Worm (Caenorhabditis elegans) whole organism, L2 larva: ENCODE data around the gene T28F3.8.
A peak's percentile ranks its signal among the peaks of the same experiment; 100 is the strongest.

Experiments
- C34F6.9 ChIP-seq: fragments of 150-350 bp; optimal IDR thresholded peaks from 2 replicates; lab custom pipeline; 2014; ENCODE audit warnings: missing biosample characterization, missing genetic modification characterization
- F13H6.1 ChIP-seq: sonication (generic microtip); optimal IDR thresholded peaks from 2 replicates; lab custom pipeline; 2016; ENCODE audit warnings: missing genetic modification characterization, missing compliant biosample characterization
- R02D3.7 ChIP-seq: fragments of 150-350 bp; optimal IDR thresholded peaks from 2 replicates; lab custom pipeline; 2014; ENCODE audit warnings: missing biosample characterization, missing genetic modification characterization
- Y55F3AM.14 ChIP-seq: fragments of 200-800 bp; sonication (Bioruptor generic); optimal IDR thresholded peaks from 2 replicates; lab custom pipeline; 2018; ENCODE audit warnings: mild to moderate bottlenecking, missing genetic modification characterization, missing compliant biosample characterization
- alr-1 ChIP-seq: fragments of 150-350 bp; optimal IDR thresholded peaks from 2 replicates; lab custom pipeline; 2014; ENCODE audit warnings: missing biosample characterization, missing genetic modification characterization
- ama-1 ChIP-seq: fragments of 150-350 bp; optimal IDR thresholded peaks from 2 replicates; lab custom pipeline; 2018; ENCODE audit warnings: inconsistent platforms
- blmp-1 ChIP-seq: sonication (generic microtip); optimal IDR thresholded peaks from 2 replicates; lab custom pipeline; 2017; ENCODE audit warnings: missing genetic modification characterization, mild to moderate bottlenecking, missing compliant biosample characterization, antibody characterized with exemption, moderate library complexity; ENCODE audit not compliant: insufficient read depth
- ceh-16 ChIP-seq: fragments of 150-350 bp; optimal IDR thresholded peaks from 2 replicates; lab custom pipeline; 2014; ENCODE audit warnings: missing biosample characterization, missing genetic modification characterization
- ceh-82 ChIP-seq: fragments of 150-350 bp; optimal IDR thresholded peaks from 2 replicates; lab custom pipeline; 2014; ENCODE audit warnings: missing biosample characterization, missing genetic modification characterization
- dmd-4 ChIP-seq: sonication (generic microtip); optimal IDR thresholded peaks from 2 replicates; lab custom pipeline; 2017; ENCODE audit warnings: missing biosample characterization, missing genetic modification characterization
- egl-27 ChIP-seq: sonication (generic microtip); optimal IDR thresholded peaks from 3 replicates; lab custom pipeline; 2017; ENCODE audit warnings: missing biosample characterization, missing genetic modification reagents, missing genetic modification characterization
- elt-1 ChIP-seq: fragments of 150-350 bp; optimal IDR thresholded peaks from 2 replicates; lab custom pipeline; 2014; ENCODE audit warnings: missing biosample characterization, missing genetic modification characterization
- fos-1 ChIP-seq: fragments of 150-350 bp; optimal IDR thresholded peaks from 2 replicates; lab custom pipeline; 2014; ENCODE audit warnings: missing biosample characterization, missing genetic modification characterization
- gmeb-1 ChIP-seq: fragments of 150-350 bp; optimal IDR thresholded peaks from 2 replicates; lab custom pipeline; 2014; ENCODE audit warnings: missing biosample characterization, missing genetic modification characterization
- lin-13 ChIP-seq: fragments of 150-350 bp; optimal IDR thresholded peaks from 2 replicates; lab custom pipeline; 2014; ENCODE audit warnings: missing biosample characterization, missing genetic modification reagents, missing genetic modification characterization
- lin-39 ChIP-seq: fragments of 150-350 bp; optimal IDR thresholded peaks from 2 replicates; lab custom pipeline; 2014; ENCODE audit warnings: missing biosample characterization, missing genetic modification reagents, missing genetic modification characterization
- lsy-2 ChIP-seq, 2 experiments: fragments of 150-350 bp in 1 of 2; sonication (generic microtip) in 1 of 2; optimal IDR thresholded peaks; 2 replicates each; lab custom pipeline; 2014 to 2017; ENCODE audit warnings: missing biosample characterization in 2 of 2, missing genetic modification characterization in 2 of 2
- mbf-1 ChIP-seq: sonication (generic microtip); optimal IDR thresholded peaks from 2 replicates; lab custom pipeline; 2017; ENCODE audit warnings: missing biosample characterization, missing genetic modification characterization
- mdl-1 ChIP-seq, 2 experiments: fragments of 150-350 bp in 1 of 2; sonication (generic microtip) in 1 of 2; optimal IDR thresholded peaks; 2 replicates each; lab custom pipeline; 2017; ENCODE audit warnings: missing biosample characterization in 2 of 2, missing genetic modification characterization in 2 of 2
- nhr-12 ChIP-seq: fragments of 150-350 bp; optimal IDR thresholded peaks from 2 replicates; lab custom pipeline; 2014; ENCODE audit warnings: missing biosample characterization, missing genetic modification characterization
- nhr-129 ChIP-seq: fragments of 150-350 bp; optimal IDR thresholded peaks from 2 replicates; lab custom pipeline; 2014; ENCODE audit warnings: missing biosample characterization, missing genetic modification characterization
- nhr-21 ChIP-seq: fragments of 150-350 bp; optimal IDR thresholded peaks from 2 replicates; lab custom pipeline; 2014; ENCODE audit warnings: missing biosample characterization, missing genetic modification characterization
- nhr-23 ChIP-seq: fragments of 150-350 bp; optimal IDR thresholded peaks from 2 replicates; lab custom pipeline; 2014; ENCODE audit warnings: missing biosample characterization, missing genetic modification reagents, missing genetic modification characterization
- nhr-6 ChIP-seq: fragments of 150-350 bp; optimal IDR thresholded peaks from 2 replicates; lab custom pipeline; 2014; ENCODE audit warnings: missing biosample characterization, missing genetic modification characterization
- peb-1 ChIP-seq: fragments of 150-350 bp; optimal IDR thresholded peaks from 2 replicates; lab custom pipeline; 2014; ENCODE audit warnings: missing biosample characterization, missing genetic modification characterization
- sem-4 ChIP-seq: fragments of 150-350 bp; optimal IDR thresholded peaks from 2 replicates; lab custom pipeline; 2014; ENCODE audit warnings: missing biosample characterization, missing genetic modification reagents, missing genetic modification characterization
- sma-3 ChIP-seq: sonication (generic microtip); optimal IDR thresholded peaks from 2 replicates; lab custom pipeline; 2016; ENCODE audit warnings: missing genetic modification reagents, missing genetic modification characterization, missing compliant biosample characterization
- sma-9 ChIP-seq, 2 experiments: fragments of 150-350 bp in 1 of 2; sonication (generic microtip) in 1 of 2; optimal IDR thresholded peaks; 2 replicates each; lab custom pipeline; 2014 to 2016; ENCODE audit warnings: missing genetic modification characterization in 2 of 2, mild to moderate bottlenecking in 1 of 2, missing biosample characterization in 1 of 2, missing compliant biosample characterization in 1 of 2, missing genetic modification reagents in 1 of 2, moderate library complexity in 1 of 2
- snpc-4 ChIP-seq: fragments of 150-350 bp; optimal IDR thresholded peaks from 2 replicates; lab custom pipeline; 2014; ENCODE audit warnings: missing biosample characterization, missing genetic modification characterization
- unc-39 ChIP-seq: fragments of 150-350 bp; optimal IDR thresholded peaks from 2 replicates; lab custom pipeline; 2014; ENCODE audit warnings: missing biosample characterization, missing genetic modification characterization
- unc-55 ChIP-seq: fragments of 150-350 bp; sonication (generic microtip); optimal IDR thresholded peaks from 3 replicates; lab custom pipeline; 2014; ENCODE audit warnings: missing biosample characterization, missing genetic modification reagents, missing genetic modification characterization
- unc-62 ChIP-seq: fragments of 150-350 bp; optimal IDR thresholded peaks from 2 replicates; lab custom pipeline; 2014; ENCODE audit warnings: missing biosample characterization, missing genetic modification reagents, missing genetic modification characterization
- zag-1 ChIP-seq: fragments of 150-350 bp; optimal IDR thresholded peaks from 2 replicates; lab custom pipeline; 2014; ENCODE audit warnings: missing biosample characterization, missing genetic modification characterization
- ztf-1 ChIP-seq: fragments of 200-800 bp; sonication (Bioruptor generic); conservative IDR thresholded peaks from 2 replicates; pipeline ENCODE4 v1.3.6; 2022; ENCODE audit warnings: missing genetic modification characterization, missing compliant biosample characterization
- ztf-4 ChIP-seq: fragments of 150-350 bp; optimal IDR thresholded peaks from 2 replicates; lab custom pipeline; 2014; ENCODE audit warnings: missing biosample characterization, missing genetic modification characterization

T28F3.8 gene

ce11 chrIV:17278363-17278762, 28.8 kb downstream of the T28F3.8 start (continued):
- TF ChIP-seq sma-9 (GFP tag; optimal IDR thresholded peaks at IDR 0.05; lab: Kevin White, UChicago) (peak; percentile 87), sma-9 (tag; optimal IDR thresholded peaks at IDR 0.05; lab: Kevin White, UChicago) (no peak), mdl-1 (tag; optimal IDR thresholded peaks at IDR 0.05; lab: Kevin White, UChicago) (peak in 1 of 2 experiments; percentile 76), R02D3.7 (tag; lab: Kevin White, UChicago) (peak; percentile 62), nhr-12 (tag; lab: Kevin White, UChicago) (no peak), nhr-129 (tag; lab: Kevin White, UChicago) (peak; percentile 96), blmp-1 (tag; lab: Kevin White, UChicago) (peak; percentile 82), lin-13 (peak; percentile 95), zag-1 (tag; lab: Kevin White, UChicago) (peak; percentile 96), egl-27 (tag; lab: Kevin White, UChicago) (peak; percentile 95), F13H6.1 (peak; percentile 97), ztf-1 (GFP tag; lab: Robert Waterston, UW) (peak; percentile 89; the same call in 1 of the 2 replicates), mbf-1 (tag; lab: Kevin White, UChicago) (no peak), unc-39 (no peak), gmeb-1 (tag; lab: Kevin White, UChicago) (peak; percentile 86), unc-55 (GFP tag; lab: Kevin White, UChicago) (peak; percentile 98), Y55F3AM.14 (GFP tag; lab: Kevin White, UChicago) (peak; percentile 98), peb-1 (tag; lab: Kevin White, UChicago) (no peak), dmd-4 (tag; lab: Kevin White, UChicago) (no peak), unc-62 (GFP tag; lab: Kevin White, UChicago) (peak; percentile 38), sma-3 (peak; percentile 99), nhr-23 (no peak), lin-39 (tag; lab: Kevin White, UChicago) (peak; percentile 43), ama-1 (lab: Kevin White, UChicago) (peak; percentile 92)

- TF ChIP-seq unc-39 (no peak), alr-1 (tag; lab: Kevin White, UChicago) (no peak), Y55F3AM.14 (GFP tag; lab: Kevin White, UChicago) (no peak), nhr-6 (tag; lab: Kevin White, UChicago) (no peak), C34F6.9 (tag; lab: Kevin White, UChicago) (no peak), gmeb-1 (tag; lab: Kevin White, UChicago) (no peak), ztf-1 (GFP tag; lab: Robert Waterston, UW) (no peak), elt-1 (tag; lab: Kevin White, UChicago) (no peak), ceh-82 (no peak), nhr-21 (tag; lab: Kevin White, UChicago) (no peak), unc-55 (GFP tag; lab: Kevin White, UChicago) (peak; percentile 11), lin-13 (no peak), nhr-129 (tag; lab: Kevin White, UChicago) (peak; percentile 32), sem-4 (tag; lab: Kevin White, UChicago) (no peak), ama-1 (lab: Kevin White, UChicago) (no peak), snpc-4 (tag; lab: Kevin White, UChicago) (no peak), ceh-16 (no peak)
Measured at ce11 chrIV:17277459-17278173, 29.5 kb downstream of the T28F3.8 start.

- TF ChIP-seq fos-1 (tag; lab: Kevin White, UChicago), result no peak
- TF ChIP-seq sma-3, result no peak
- peak in 1 of 2 experiments; percentile 42 for TF ChIP-seq lsy-2 (tag; optimal IDR thresholded peaks at IDR 0.05; lab: Kevin White, UChicago)
- no peak for TF ChIP-seq ztf-4
- TF ChIP-seq R02D3.7 (tag; lab: Kevin White, UChicago), result no peak
- TF ChIP-seq zag-1 (tag; lab: Kevin White, UChicago), result no peak
- peak; percentile 22 for TF ChIP-seq C34F6.9 (tag; lab: Kevin White, UChicago)
Measured at ce11 chrIV:17276705-17277458, 30.2 kb downstream of the T28F3.8 start, which contains the start of gene clec-196. Gene clec-196 (plus strand): TSS chrIV:17276956.
